Worm (Caenorhabditis elegans): ENCODE measurements around the gene hpo-25.

Gene hpo-25

DNA sequence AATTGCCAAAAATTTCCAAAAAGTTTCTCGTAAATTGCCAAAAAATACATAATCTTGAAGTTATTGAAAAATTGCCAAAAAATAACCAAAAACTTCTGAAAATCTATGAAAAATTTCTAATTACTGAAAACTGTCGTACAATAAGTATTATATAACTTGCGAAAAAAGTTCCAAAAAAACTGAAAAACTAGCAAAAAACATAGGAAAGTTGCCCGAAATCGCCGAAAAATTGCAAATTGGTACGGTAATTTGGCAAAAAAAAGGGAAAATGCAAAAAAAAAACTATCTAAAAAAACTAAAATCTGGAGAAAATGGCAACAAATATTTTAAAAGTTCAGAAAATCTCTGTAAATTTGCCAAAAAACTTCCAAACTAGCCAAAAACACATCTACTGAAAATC, 27.5 kb upstream of the hpo-25 start, which contains the start of gene enri-1:
TSS of gene enri-1 (minus strand) at position 101 of the 400 bp plus-strand sequence.
- TF ChIP-seq fkh-6 (tag; optimal IDR thresholded peaks at IDR 0.05) (no peak), pha-2 (tag; optimal IDR thresholded peaks at IDR 0.05) (no peak), ama-1 (optimal IDR thresholded peaks at IDR 0.05) (no peak), tbx-2 (tag; optimal IDR thresholded peaks at IDR 0.05) (no peak), sox-4 (tag; optimal IDR thresholded peaks at IDR 0.05) (no peak), ceh-2 (tag; optimal IDR thresholded peaks at IDR 0.05) (no peak), nhr-232 (tag; optimal IDR thresholded peaks at IDR 0.05) (no peak), mec-3 (tag; optimal IDR thresholded peaks at IDR 0.05; ENCODE audit: borderline replicate concordance) (no peak), C08G9.2 (tag; optimal IDR thresholded peaks at IDR 0.05) (no peak), npax-4 (tag; optimal IDR thresholded peaks at IDR 0.05) (no peak), dmd-4 (tag; optimal IDR thresholded peaks at IDR 0.05; ENCODE audit: borderline replicate concordance) (no peak), pax-1 (tag; optimal IDR thresholded peaks at IDR 0.05) (no peak), unc-42 (tag; optimal IDR thresholded peaks at IDR 0.05) (no peak), ceh-24 (tag; optimal IDR thresholded peaks at IDR 0.05) (no peak), pros-1 (tag; optimal IDR thresholded peaks at IDR 0.05) (no peak), hlh-15 (tag; optimal IDR thresholded peaks at IDR 0.05) (no peak)

DNA sequence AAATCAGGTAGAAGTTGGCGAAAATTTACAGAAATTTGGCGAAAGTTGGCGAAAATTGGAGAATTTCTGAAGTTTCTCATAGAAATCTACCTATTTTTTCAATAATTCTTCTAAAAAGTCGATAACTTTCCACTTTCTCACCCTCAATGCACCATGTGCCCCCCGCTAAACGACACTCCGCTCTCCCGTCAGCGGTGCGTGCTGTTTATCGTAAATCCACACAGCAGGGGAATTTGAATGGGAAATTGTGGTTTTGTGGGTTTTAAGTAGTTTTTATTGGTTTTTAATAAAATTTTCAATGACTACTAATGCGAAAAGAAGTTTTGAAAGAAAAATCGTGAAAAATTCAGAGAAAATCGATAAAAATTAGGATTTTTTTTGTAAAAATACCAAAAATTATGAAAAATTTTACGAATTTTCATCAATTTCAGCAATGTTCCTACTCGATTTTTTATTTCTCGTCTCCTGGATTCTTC, 27.0 kb upstream of the hpo-25 start, which contains the start of gene F43C11.6:
TSS of gene F43C11.6 (plus strand) at position 426 of the 476 bp plus-strand sequence.
- TF ChIP-seq pqm-1 (tag; optimal IDR thresholded peaks at IDR 0.05), result no peak
- peak; percentile 20 for TF ChIP-seq ceh-48 (tag; optimal IDR thresholded peaks at IDR 0.05)
- peak; percentile 28 for TF ChIP-seq rnt-1 (tag; optimal IDR thresholded peaks at IDR 0.05)
- no peak for TF ChIP-seq pat-9 (tag; optimal IDR thresholded peaks at IDR 0.05)
- no peak for TF ChIP-seq hlh-8 (tag; optimal IDR thresholded peaks at IDR 0.05)
- peak; percentile 12 for TF ChIP-seq ceh-31 (tag; optimal IDR thresholded peaks at IDR 0.05)
- no peak for TF ChIP-seq unc-42 (tag; optimal IDR thresholded peaks at IDR 0.05)
- no peak for TF ChIP-seq ztf-16 (tag; optimal IDR thresholded peaks at IDR 0.05)
- no peak for TF ChIP-seq sox-4 (tag; optimal IDR thresholded peaks at IDR 0.05)
- no peak for TF ChIP-seq unc-3 (GFP tag; conservative IDR thresholded peaks at IDR 0.05)
- TF ChIP-seq unc-3 (tag; optimal IDR thresholded peaks at IDR 0.05), result no peak

DNA sequence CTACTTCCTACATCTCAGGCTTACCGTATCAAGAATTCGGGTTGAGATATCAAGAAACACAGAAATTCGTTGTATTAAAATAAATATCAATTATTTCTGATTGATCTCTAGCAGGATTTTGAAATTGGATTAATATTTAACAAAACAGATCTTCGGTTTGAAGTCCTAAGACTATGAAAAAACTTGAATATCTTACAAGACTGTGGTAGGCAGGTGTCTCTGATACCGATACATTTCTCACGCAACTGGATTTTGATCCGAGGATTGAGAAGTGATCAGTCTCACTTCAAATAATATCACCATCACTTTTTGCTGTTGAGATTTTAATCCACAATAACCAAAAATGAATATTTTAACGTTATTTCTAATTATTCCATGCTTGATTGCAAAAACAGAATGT, 22.4 kb upstream of the hpo-25 start, which contains the start of gene F43C11.4:
TSS of gene F43C11.4 (plus strand) at position 301 of the 400 bp plus-strand sequence.
- TF ChIP-seq lin-11 (tag; optimal IDR thresholded peaks at IDR 0.05) (no peak), dmd-4 (tag; optimal IDR thresholded peaks at IDR 0.05; ENCODE audit: borderline replicate concordance) (no peak), ceh-2 (tag; optimal IDR thresholded peaks at IDR 0.05) (no peak), ttx-3 (tag; optimal IDR thresholded peaks at IDR 0.05) (no peak), hlh-13 (GFP tag; optimal IDR thresholded peaks at IDR 0.05) (no peak), sox-4 (tag; optimal IDR thresholded peaks at IDR 0.05) (no peak), npax-4 (tag; optimal IDR thresholded peaks at IDR 0.05) (no peak), unc-86 (tag; optimal IDR thresholded peaks at IDR 0.05) (no peak), K09A11.1 (tag; optimal IDR thresholded peaks at IDR 0.05; ENCODE audit: insufficient read depth) (no peak), pha-4 (tag; optimal IDR thresholded peaks at IDR 0.05) (no peak), ceh-14 (tag; optimal IDR thresholded peaks at IDR 0.05) (no peak), nfya-1 (tag; optimal IDR thresholded peaks at IDR 0.05) (no peak), pros-1 (tag; optimal IDR thresholded peaks at IDR 0.05) (no peak), nhr-11 (tag; optimal IDR thresholded peaks at IDR 0.05) (no peak), elt-2 (tag; optimal IDR thresholded peaks at IDR 0.05) (no peak), ceh-45 (GFP tag; IDR thresholded peaks at IDR 0.05) (no peak), ceh-18 (tag; optimal IDR thresholded peaks at IDR 0.05) (no peak), odd-2 (tag; optimal IDR thresholded peaks at IDR 0.05) (no peak), madf-2 (tag; optimal IDR thresholded peaks at IDR 0.05) (no peak)
